Worm (Caenorhabditis elegans) whole organism, early embryonic: ENCODE results near the gene sor-1.

Experiments
- B0310.2 ChIP-seq: sonication (generic microtip); optimal IDR thresholded peaks from 2 replicates; lab custom pipeline; 2016; ENCODE audit warnings: mild to moderate bottlenecking, missing genetic modification characterization, missing compliant biosample characterization
- F13C5.2 ChIP-seq: sonication (generic microtip); optimal IDR thresholded peaks from 2 replicates; lab custom pipeline; 2017; ENCODE audit warnings: mild to moderate bottlenecking, missing genetic modification characterization, inconsistent platforms, missing compliant biosample characterization
- aly-1 ChIP-seq: sonication (generic microtip); optimal IDR thresholded peaks from 2 replicates; lab custom pipeline; 2016; ENCODE audit warnings: missing genetic modification characterization, missing compliant biosample characterization
- ama-1 ChIP-seq: fragments of 150-350 bp; optimal IDR thresholded peaks from 2 replicates; lab custom pipeline; 2014
- ceh-13 ChIP-seq: fragments of 200-800 bp; sonication (Bioruptor generic); optimal IDR thresholded peaks from 2 replicates; lab custom pipeline; 2018; ENCODE audit warnings: mild to moderate bottlenecking, missing genetic modification characterization, missing compliant biosample characterization
- flt-1 ChIP-seq: fragments of 200-800 bp; sonication (Bioruptor generic); IDR thresholded peaks from 2 replicates; pipeline ENCODE4 v1.3.6; 2022; ENCODE audit warnings: missing genetic modification characterization, missing compliant biosample characterization
- hmbx-1 ChIP-seq: sonication (generic microtip); optimal IDR thresholded peaks from 2 replicates; lab custom pipeline; 2016; ENCODE audit warnings: mild to moderate bottlenecking, missing genetic modification characterization, missing compliant biosample characterization
- hmg-4 ChIP-seq: fragments of 200-800 bp; sonication (Bioruptor generic); optimal IDR thresholded peaks from 2 replicates; lab custom pipeline; 2018; ENCODE audit warnings: mild to moderate bottlenecking, missing genetic modification characterization, missing compliant biosample characterization
- pes-1 ChIP-seq: fragments of 200-800 bp; sonication (Bioruptor generic); IDR thresholded peaks from 2 replicates; pipeline ENCODE4 v1.3.6; 2022; ENCODE audit warnings: missing genetic modification reagents, missing genetic modification characterization, missing compliant biosample characterization
- sea-1 ChIP-seq: fragments of 200-800 bp; sonication (Bioruptor generic); conservative IDR thresholded peaks from 2 replicates; pipeline ENCODE4 v1.3.6; 2022; ENCODE audit warnings: missing genetic modification characterization, missing compliant biosample characterization
- tbx-11 ChIP-seq: fragments of 200-800 bp; sonication (Bioruptor generic); IDR thresholded peaks from 2 replicates; pipeline ENCODE4 v1.3.6; 2022; ENCODE audit warnings: missing genetic modification characterization, missing compliant biosample characterization
- tbx-37 ChIP-seq: fragments of 200-800 bp; sonication (Bioruptor generic); conservative IDR thresholded peaks from 2 replicates; pipeline ENCODE4 v1.3.6; 2022; ENCODE audit warnings: missing genetic modification reagents, missing genetic modification characterization, missing compliant biosample characterization

DNA sequence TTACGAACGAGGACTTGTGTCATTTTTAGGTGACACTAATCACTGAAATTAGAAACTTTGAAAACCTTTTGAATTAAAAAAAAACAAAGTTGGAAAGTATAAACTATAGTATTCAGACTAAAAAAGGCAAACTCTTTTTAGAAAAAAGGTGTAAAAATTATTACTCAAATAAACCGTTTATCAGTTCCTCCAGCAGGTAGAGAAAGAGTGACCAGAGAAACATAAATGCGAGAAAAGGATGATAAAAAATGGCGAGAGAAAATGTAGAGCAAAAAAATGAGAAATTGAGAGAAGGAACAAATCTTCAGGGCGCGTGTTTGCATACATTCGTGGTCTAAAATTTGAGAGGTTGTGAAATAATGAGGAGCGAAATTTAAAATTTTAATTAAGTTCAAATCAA lies 16.1 kb upstream of the sor-1 start, which contains the start of gene lap-1:
- TF ChIP-seq tbx-37 (no peak), ama-1 (no peak), tbx-11 (GFP tag; lab: Robert Waterston, UW) (no peak), sea-1 (GFP tag; lab: Robert Waterston, UW) (no peak), aly-1 (tag; lab: Kevin White, UChicago) (no peak), ceh-13 (no peak), hmg-4 (GFP tag; lab: Kevin White, UChicago) (no peak), pes-1 (GFP tag; lab: Robert Waterston, UW) (no peak), flt-1 (GFP tag; lab: Robert Waterston, UW) (no peak), hmbx-1 (tag; lab: Kevin White, UChicago) (no peak), B0310.2 (tag; lab: Kevin White, UChicago) (no peak), F13C5.2 (no peak)
